Fruit fly (Drosophila melanogaster): ENCODE data around the gene Archease.

Gene Archease

dm6 chr3R:21687902-21688301 lies 25.1 kb upstream of the Archease start (continued):
- no peak for TF ChIP-seq HLH4C (GFP tag; IDR thresholded peaks at IDR 0.05; ENCODE audit: partially characterized antibody)
- no peak for TF ChIP-seq Awh (GFP tag; IDR thresholded peaks at IDR 0.05)
- no peak for TF ChIP-seq Deaf1 (tag; optimal IDR thresholded peaks at IDR 0.05)
- no peak for TF ChIP-seq gsb (GFP tag; IDR thresholded peaks at IDR 0.05)
- no peak for TF ChIP-seq CG2678 (tag; optimal IDR thresholded peaks at IDR 0.05)
- TF ChIP-seq CG2202 (tag; optimal IDR thresholded peaks at IDR 0.05) = no peak
- no peak for TF ChIP-seq ftz-f1 (GFP tag; optimal IDR thresholded peaks at IDR 0.05)
- no peak for TF ChIP-seq Lpt (GFP tag; optimal IDR thresholded peaks at IDR 0.05)
- no peak for TF ChIP-seq CG33213 (GFP tag; optimal IDR thresholded peaks at IDR 0.05)
- TF ChIP-seq lilli (GFP tag; optimal IDR thresholded peaks at IDR 0.05) = no peak
- TF ChIP-seq fd102C (GFP tag; optimal IDR thresholded peaks at IDR 0.05) = no peak
- no peak for TF ChIP-seq Med (GFP tag)
- no peak for TF ChIP-seq CG14667 (GFP tag; IDR thresholded peaks at IDR 0.05)
- peak; percentile 13; the same call in 1 of the 2 replicates for TF ChIP-seq lmd (GFP tag; IDR thresholded peaks at IDR 0.05)
- TF ChIP-seq Rx (GFP tag; IDR thresholded peaks at IDR 0.05) = no peak
- no peak for TF ChIP-seq Mad (GFP tag; optimal IDR thresholded peaks at IDR 0.05)
- TF ChIP-seq eyg (GFP tag; optimal IDR thresholded peaks at IDR 0.05) = no peak
- peak; percentile 51; the same call in 1 of the 2 replicates for TF ChIP-seq Ptx1 (GFP tag; IDR thresholded peaks at IDR 0.05)
- 0 out of 3 replicates have a peak, but pooled peaks have one; percentile 7 for TF ChIP-seq CG6791 (GFP tag; IDR thresholded peaks at IDR 0.05; ENCODE audit: partially characterized antibody)
- TF ChIP-seq E2f2 (GFP tag; IDR thresholded peaks at IDR 0.05) = no peak
- TF ChIP-seq gcm (GFP tag; optimal IDR thresholded peaks at IDR 0.05) = no peak
- TF ChIP-seq bab2 (GFP tag; optimal IDR thresholded peaks at IDR 0.05) = no peak
- TF ChIP-seq CG17328 (GFP tag; IDR thresholded peaks at IDR 0.05) = no peak
- TF ChIP-seq oc (tag; optimal IDR thresholded peaks at IDR 0.05) = no peak
- TF ChIP-seq sc (optimal IDR thresholded peaks at IDR 0.05) = no peak
- no peak for TF ChIP-seq sc (GFP tag; optimal IDR thresholded peaks at IDR 0.05)
- no peak for TF ChIP-seq toy (GFP tag; IDR thresholded peaks at IDR 0.05)
- peak in 1 of 2 experiments; percentile 59 for TF ChIP-seq Hr51 (GFP tag; optimal IDR thresholded peaks at IDR 0.05)
- TF ChIP-seq BtbVII (GFP tag; optimal IDR thresholded peaks at IDR 0.05) = no peak
- no peak for TF ChIP-seq CG10431 (GFP tag; optimal IDR thresholded peaks at IDR 0.05)
- peak; percentile 1 for TF ChIP-seq CG30403 (GFP tag; optimal IDR thresholded peaks at IDR 0.05)
- no peak for TF ChIP-seq sim (GFP tag; IDR thresholded peaks at IDR 0.05)
- TF ChIP-seq CG9932 (GFP tag; IDR thresholded peaks at IDR 0.05) = no peak
- no peak for TF ChIP-seq Gsc (GFP tag; IDR thresholded peaks at IDR 0.05)
- no peak for TF ChIP-seq sd (tag; optimal IDR thresholded peaks at IDR 0.05)
- no peak for TF ChIP-seq Fer2 (tag; optimal IDR thresholded peaks at IDR 0.05)
- TF ChIP-seq CG18476 (GFP tag; optimal IDR thresholded peaks at IDR 0.05) = no peak
- no peak for TF ChIP-seq fru (optimal IDR thresholded peaks at IDR 0.05)
- no peak for TF ChIP-seq CG4730 (GFP tag; IDR thresholded peaks at IDR 0.05)
- no peak for TF ChIP-seq row (GFP tag; IDR thresholded peaks at IDR 0.05)
- no peak for TF ChIP-seq CG16815 (GFP tag; optimal IDR thresholded peaks at IDR 0.05)
- TF ChIP-seq CG15601 (tag; optimal IDR thresholded peaks at IDR 0.05) = no peak
- TF ChIP-seq bowl (GFP tag; IDR thresholded peaks at IDR 0.05) = no peak
- no peak for TF ChIP-seq hth (optimal IDR thresholded peaks at IDR 0.05)
- no peak for TF ChIP-seq luna (GFP tag; optimal IDR thresholded peaks at IDR 0.05)
- TF ChIP-seq salm (tag; optimal IDR thresholded peaks at IDR 0.05) = no peak
- no peak for TF ChIP-seq Blimp-1 (GFP tag; optimal IDR thresholded peaks at IDR 0.05)
- no peak for TF ChIP-seq CG14860 (GFP tag; IDR thresholded peaks at IDR 0.05; ENCODE audit: partially characterized antibody)
- TF ChIP-seq tgo (GFP tag; IDR thresholded peaks at IDR 0.05) = peak; percentile 40; the same call in 1 of the 3 replicates
- no peak for TF ChIP-seq schlank (tag; optimal IDR thresholded peaks at IDR 0.05)
- TF ChIP-seq mam (GFP tag; optimal IDR thresholded peaks at IDR 0.05) = peak; percentile 0
- no peak for TF ChIP-seq CG8478 (optimal IDR thresholded peaks at IDR 0.05)
- no peak for TF ChIP-seq CG6272 (GFP tag; IDR thresholded peaks at IDR 0.05)
- no peak for TF ChIP-seq zf30C (GFP tag; optimal IDR thresholded peaks at IDR 0.05)
